Worm (Caenorhabditis elegans): ENCODE data around the gene hsp-17.

The hsp-17 gene

DNA sequence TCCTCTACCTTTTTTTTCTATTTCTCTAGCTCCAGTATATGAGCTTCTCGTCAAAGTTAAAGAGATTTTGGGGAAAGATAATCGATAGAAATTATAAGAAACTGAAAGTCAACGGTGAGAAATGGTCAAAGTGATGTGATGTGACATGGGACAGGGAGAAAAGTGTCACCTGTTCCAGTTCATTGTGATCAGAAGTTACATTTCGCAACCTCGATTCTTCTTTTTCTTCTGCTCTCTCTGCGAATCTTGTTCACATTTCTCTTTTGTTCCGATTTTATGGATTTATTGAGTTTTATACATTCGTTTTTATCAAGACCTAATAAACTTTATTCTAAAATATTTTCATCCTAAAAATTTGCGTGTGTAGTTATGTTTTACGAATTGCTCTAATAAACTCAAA is 50.1 kb downstream of the hsp-17 start (continued):
- TF ChIP-seq nhr-85 (tag) (no peak), irx-1 (tag; optimal IDR thresholded peaks at IDR 0.05) (no peak), ceh-8 (GFP tag; optimal IDR thresholded peaks at IDR 0.05) (no peak), C34B4.2 (tag; optimal IDR thresholded peaks at IDR 0.05) (no peak), egl-13 (tag; optimal IDR thresholded peaks at IDR 0.05) (no peak), mdl-1 (tag; optimal IDR thresholded peaks at IDR 0.05) (no peak), ceh-90 (tag; optimal IDR thresholded peaks at IDR 0.05) (no peak), F16B12.6 (tag; optimal IDR thresholded peaks at IDR 0.05) (no peak), aha-1 (tag; optimal IDR thresholded peaks at IDR 0.05) (no peak), ceh-88 (GFP tag; IDR thresholded peaks at IDR 0.05) (no peak), vab-15 (tag; optimal IDR thresholded peaks at IDR 0.05) (no peak), pag-3 (tag; optimal IDR thresholded peaks at IDR 0.05; ENCODE audit: borderline replicate concordance, insufficient read depth) (peak; percentile 33), nhr-28 (tag; optimal IDR thresholded peaks at IDR 0.05) (no peak), unc-62 (GFP tag; optimal IDR thresholded peaks at IDR 0.05) (no peak), hlh-4 (tag; optimal IDR thresholded peaks at IDR 0.05) (no peak), lin-35 (GFP tag; optimal IDR thresholded peaks at IDR 0.05) (no peak), unc-86 (tag; optimal IDR thresholded peaks at IDR 0.05) (no peak), fkh-4 (tag; optimal IDR thresholded peaks at IDR 0.05; ENCODE audit: borderline replicate concordance) (no peak), skn-1 (tag; optimal IDR thresholded peaks at IDR 0.05) (peak; percentile 12), efl-3 (GFP tag; optimal IDR thresholded peaks at IDR 0.05) (no peak), lir-3 (tag; optimal IDR thresholded peaks at IDR 0.05; ENCODE audit: poor library complexity) (no peak), unc-130 (tag; optimal IDR thresholded peaks at IDR 0.05) (peak; percentile 41)
